Worm (Caenorhabditis elegans) whole organism, L3 larva: ENCODE results near the gene col-145.

ENCODE experiments used
- egl-27 ChIP-seq: sonication (generic microtip); optimal IDR thresholded peaks from 4 replicates; lab custom pipeline; 2017; ENCODE audit warnings: missing biosample characterization, missing genetic modification reagents, missing genetic modification characterization
- elt-3 ChIP-seq, 3 experiments: fragments of 150-350 bp in 1 of 3; sonication (generic microtip) in 2 of 3; optimal IDR thresholded peaks; 2 replicates in 2 of 3; 4 replicates in 1 of 3; lab custom pipeline; 2014 to 2017; ENCODE audit warnings: missing biosample characterization in 3 of 3, missing genetic modification characterization in 3 of 3
- fkh-10 ChIP-seq: sonication (generic microtip); optimal IDR thresholded peaks from 2 replicates; lab custom pipeline; 2017; ENCODE audit warnings: missing biosample characterization, missing genetic modification reagents, missing genetic modification characterization
- nhr-11 ChIP-seq: fragments of 150-350 bp; optimal IDR thresholded peaks from 2 replicates; lab custom pipeline; 2014; ENCODE audit warnings: missing biosample characterization, missing genetic modification characterization
- nhr-28 ChIP-seq: fragments of 150-350 bp; optimal IDR thresholded peaks from 2 replicates; lab custom pipeline; 2014; ENCODE audit warnings: missing biosample characterization, missing genetic modification characterization
- skn-1 ChIP-seq: fragments of 150-350 bp; optimal IDR thresholded peaks from 2 replicates; lab custom pipeline; 2014; ENCODE audit warnings: missing biosample characterization, missing genetic modification characterization
- unc-62 ChIP-seq: fragments of 150-350 bp; sonication (generic microtip); optimal IDR thresholded peaks from 4 replicates; lab custom pipeline; 2014; ENCODE audit warnings: missing biosample characterization, missing genetic modification reagents, missing genetic modification characterization
- ztf-11 ChIP-seq: fragments of 150-350 bp; optimal IDR thresholded peaks from 2 replicates; lab custom pipeline; 2014; ENCODE audit warnings: missing biosample characterization, missing genetic modification characterization

DNA sequence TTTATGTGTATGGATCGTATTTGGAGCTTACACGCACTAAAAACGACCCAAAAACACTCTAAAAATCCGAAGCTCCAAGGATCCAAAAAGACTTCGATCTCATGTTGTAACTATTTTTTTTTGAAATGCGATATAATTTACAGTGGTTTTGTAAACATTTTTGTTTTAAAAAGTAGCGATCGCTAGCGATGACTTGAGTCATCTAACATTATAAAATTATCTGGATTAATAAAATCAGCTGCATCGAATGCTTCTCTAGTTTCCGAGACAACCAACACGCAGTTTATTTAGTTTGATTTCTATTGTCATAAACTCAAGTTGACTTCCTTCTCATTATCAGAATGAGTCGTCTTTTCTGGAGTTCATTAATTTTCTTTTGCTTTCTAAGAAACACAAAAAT lies 30.8 kb downstream of the col-145 start, which contains the start of gene F21C10.1:
- TF ChIP-seq skn-1 (tag; lab: Kevin White, UChicago) (no peak), fkh-10 (GFP tag; lab: Kevin White, UChicago) (no peak), nhr-28 (no peak), egl-27 (no peak), nhr-11 (tag; lab: Kevin White, UChicago) (no peak), unc-62 (GFP tag; lab: Kevin White, UChicago) (no peak), ztf-11 (tag; lab: Kevin White, UChicago) (no peak), elt-3 (tag; optimal IDR thresholded peaks at IDR 0.05; lab: Kevin White, UChicago) (no peak)
